Fruit fly (Drosophila melanogaster) whole organism, wandering third instar larva: Measurements from ENCODE around the gene CG7275.

ENCODE experiments used
- HLH106 ChIP-seq: fragments of 200-800 bp; optimal IDR thresholded peaks from 3 replicates; lab custom pipeline; 2019; ENCODE audit warnings: missing biosample characterization, mild to moderate bottlenecking, missing genetic modification characterization, moderate library complexity
- Mio ChIP-seq: sonication (Bioruptor generic); optimal IDR thresholded peaks from 2 replicates; lab custom pipeline; 2016; ENCODE audit warnings: missing biosample characterization, missing genetic modification characterization
- Vsx2 ChIP-seq: fragments of 200-300, 225-300 bp; sonication (Bioruptor generic); optimal IDR thresholded peaks from 2 replicates; lab custom pipeline; 2018; ENCODE audit warnings: missing biosample characterization, missing genetic modification characterization; ENCODE audit not compliant: partially characterized antibody
- ey ChIP-seq: fragments of 200-800 bp; sonication (Bioruptor generic); optimal IDR thresholded peaks from 2 replicates; lab custom pipeline; 2016; ENCODE audit warnings: missing biosample characterization, missing genetic modification characterization
- fru ChIP-seq: fragments of 200-800 bp; sonication (Bioruptor generic); optimal IDR thresholded peaks from 3 replicates; lab custom pipeline; 2016; ENCODE audit warnings: missing biosample characterization, mild to moderate bottlenecking, missing genetic modification characterization
- h ChIP-seq: fragments of 200-800 bp; sonication (Bioruptor generic); optimal IDR thresholded peaks from 3 replicates; lab custom pipeline; 2016; ENCODE audit warnings: missing biosample characterization, mild to moderate bottlenecking, missing genetic modification characterization
- pan ChIP-seq: fragments of >200 bp; optimal IDR thresholded peaks from 2 replicates; lab custom pipeline; 2017
- sage ChIP-seq: fragments of 200-800 bp; sonication (Bioruptor generic); optimal IDR thresholded peaks from 2 replicates; lab custom pipeline; 2016; ENCODE audit warnings: missing biosample characterization, mild to moderate bottlenecking, missing genetic modification characterization

DNA sequence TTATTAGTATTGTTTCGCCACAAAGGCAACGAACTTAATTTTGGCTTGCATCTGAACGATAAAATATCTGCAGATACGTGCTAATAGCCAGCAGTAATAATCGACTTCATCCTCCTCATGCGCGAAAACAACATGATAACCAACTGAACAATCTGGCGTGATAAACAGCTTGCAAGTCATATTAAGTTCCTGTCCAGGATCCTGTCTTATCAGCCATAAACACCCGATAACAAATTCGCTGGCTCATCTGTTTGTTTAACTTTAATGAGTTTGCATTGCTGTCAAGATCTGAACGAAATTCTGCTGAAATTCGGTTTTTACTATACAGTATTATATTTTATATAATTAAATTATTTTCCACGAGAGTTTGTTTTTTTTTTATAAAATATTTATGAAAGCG, 14.5 kb downstream of the CG7275 start:
- TF ChIP-seq Vsx2 (GFP tag; lab: Kevin White, UChicago) = no peak
- no peak for TF ChIP-seq pan (lab: Kevin White, UChicago)
- no peak for TF ChIP-seq fru (GFP tag; lab: Kevin White, UChicago)
- no peak for TF ChIP-seq h (GFP tag; lab: Kevin White, UChicago)
- no peak for TF ChIP-seq HLH106 (tag; lab: Kevin White, UChicago)
- no peak for TF ChIP-seq ey (GFP tag; lab: Kevin White, UChicago)
- no peak for TF ChIP-seq Mio (GFP tag; lab: Kevin White, UChicago)
- TF ChIP-seq sage (GFP tag; lab: Kevin White, UChicago) = no peak
